Worm (Caenorhabditis elegans) whole organism, midembryonic: ENCODE results near the gene F41G4.7.
"Not testable (repeated sequence)": the region's sequence is repeated elsewhere in the genome, so short reads cannot be mapped to it uniquely, and the experiment has no call there.

Experiments used
- T22C8.4 ChIP-seq: fragments of 200-800 bp; sonication (Bioruptor generic); IDR thresholded peaks from 2 replicates; pipeline ENCODE4 v1.3.6; 2022; ENCODE audit warnings: missing genetic modification characterization, missing compliant biosample characterization
- cog-1 ChIP-seq: sonication (generic microtip); optimal IDR thresholded peaks from 2 replicates; lab custom pipeline; 2016; ENCODE audit warnings: missing genetic modification characterization, missing compliant biosample characterization
- flt-1 ChIP-seq: fragments of 200-800 bp; sonication (Bioruptor generic); IDR thresholded peaks from 2 replicates; pipeline ENCODE4 v1.3.6; 2022; ENCODE audit warnings: missing genetic modification characterization, missing compliant biosample characterization
- klf-2 ChIP-seq: fragments of 200-800 bp; sonication (Bioruptor generic); conservative IDR thresholded peaks from 2 replicates; pipeline ENCODE4 v1.3.6; 2022; ENCODE audit warnings: missing genetic modification reagents, missing genetic modification characterization, missing compliant biosample characterization
- med-1 ChIP-seq: sonication (generic microtip); optimal IDR thresholded peaks from 2 replicates; lab custom pipeline; 2017; ENCODE audit warnings: missing genetic modification characterization, mild to moderate bottlenecking, missing compliant biosample characterization, antibody characterized with exemption, missing genetic modification reagents; ENCODE audit not compliant: insufficient read depth
- ref-1 ChIP-seq: fragments of 200-800 bp; sonication (Bioruptor generic); conservative IDR thresholded peaks from 2 replicates; pipeline ENCODE4 v1.3.6; 2022; ENCODE audit warnings: missing genetic modification reagents, missing genetic modification characterization, missing compliant biosample characterization
- tab-1 ChIP-seq: fragments of 200-800 bp; sonication (Bioruptor generic); IDR thresholded peaks from 2 replicates; pipeline ENCODE4 v1.3.6; 2022; ENCODE audit warnings: missing genetic modification characterization, missing compliant biosample characterization
- ztf-23 ChIP-seq: fragments of 200-800 bp; sonication (Bioruptor generic); IDR thresholded peaks from 2 replicates; pipeline ENCODE4 v1.3.6; 2022; ENCODE audit warnings: missing genetic modification reagents, missing genetic modification characterization, missing compliant biosample characterization
- ztf-29 ChIP-seq: fragments of 200-800 bp; sonication (Bioruptor generic); IDR thresholded peaks from 2 replicates; pipeline ENCODE4 v1.3.6; 2022; ENCODE audit warnings: missing genetic modification reagents, missing genetic modification characterization, missing compliant biosample characterization

F41G4.7 gene

DNA sequence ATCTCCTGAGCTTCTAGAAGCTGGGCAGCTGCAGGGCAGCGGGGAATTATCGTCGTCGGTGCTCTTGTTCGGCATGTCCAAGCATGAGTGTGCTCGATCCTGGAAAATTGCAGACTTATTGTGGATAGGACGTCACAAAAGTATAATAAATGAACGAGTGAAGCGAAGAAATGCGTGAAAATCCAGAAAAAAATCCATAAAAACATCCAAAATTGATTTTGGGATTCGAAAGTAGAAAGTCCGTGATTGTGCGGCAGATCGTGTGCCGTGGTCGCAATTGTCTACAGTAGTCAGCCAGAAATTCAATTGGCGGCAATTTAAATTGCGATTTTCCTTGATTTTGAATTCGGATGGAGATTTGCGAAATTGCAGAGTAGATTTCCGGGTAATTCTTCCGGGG, at the start of gene F41G4.7:
Gene F41G4.7 (minus strand): TSS at position 101 of the 400 bp plus-strand sequence.
- TF ChIP-seq ref-1 (GFP tag; lab: Robert Waterston, UW): no peak
- no peak for TF ChIP-seq med-1
- no peak for TF ChIP-seq flt-1 (GFP tag; lab: Robert Waterston, UW)
- no peak for TF ChIP-seq tab-1
- TF ChIP-seq klf-2 (GFP tag; lab: Robert Waterston, UW): no peak
- no peak for TF ChIP-seq ztf-23 (GFP tag; lab: Robert Waterston, UW)
- no peak for TF ChIP-seq T22C8.4 (GFP tag; lab: Robert Waterston, UW)
- TF ChIP-seq ztf-29 (GFP tag; lab: Robert Waterston, UW): no peak
- no peak for TF ChIP-seq cog-1

- no peak for TF ChIP-seq ztf-23 (GFP tag; lab: Robert Waterston, UW)
- no peak for TF ChIP-seq flt-1 (GFP tag; lab: Robert Waterston, UW)
- TF ChIP-seq ref-1 (GFP tag; lab: Robert Waterston, UW): no peak
- TF ChIP-seq ztf-29 (GFP tag; lab: Robert Waterston, UW): no peak
- TF ChIP-seq med-1: no peak
- no peak for TF ChIP-seq klf-2 (GFP tag; lab: Robert Waterston, UW)
- TF ChIP-seq tab-1: no peak
- no peak for TF ChIP-seq T22C8.4 (GFP tag; lab: Robert Waterston, UW)
- no peak for TF ChIP-seq cog-1
These were observed 47.9 kb upstream of the F41G4.7 start for ce11 chrX:16884075-16884474.

- TF ChIP-seq klf-2, ztf-23, flt-1 (GFP tag; lab: Robert Waterston, UW): not testable (repeated sequence)
These were observed 47.2 kb upstream of the F41G4.7 start, which contains the start of gene Y13C8A.1 for ce11 chrX:16883426-16883825. TSS of gene Y13C8A.1 (plus strand) at chrX:16883726.

- TF ChIP-seq ztf-29 (GFP tag; lab: Robert Waterston, UW): no peak
- TF ChIP-seq klf-2 (GFP tag; lab: Robert Waterston, UW): no peak
- TF ChIP-seq ref-1 (GFP tag; lab: Robert Waterston, UW): no peak
- TF ChIP-seq cog-1: no peak
- TF ChIP-seq flt-1 (GFP tag; lab: Robert Waterston, UW): no peak
- no peak for TF ChIP-seq tab-1
- no peak for TF ChIP-seq med-1
- TF ChIP-seq ztf-23 (GFP tag; lab: Robert Waterston, UW): no peak
These were observed 44.2 kb upstream of the F41G4.7 start, which contains the start of gene acs-9 for ce11 chrX:16880426-16880825. TSS of gene acs-9 (minus strand) at chrX:16880526.

DNA sequence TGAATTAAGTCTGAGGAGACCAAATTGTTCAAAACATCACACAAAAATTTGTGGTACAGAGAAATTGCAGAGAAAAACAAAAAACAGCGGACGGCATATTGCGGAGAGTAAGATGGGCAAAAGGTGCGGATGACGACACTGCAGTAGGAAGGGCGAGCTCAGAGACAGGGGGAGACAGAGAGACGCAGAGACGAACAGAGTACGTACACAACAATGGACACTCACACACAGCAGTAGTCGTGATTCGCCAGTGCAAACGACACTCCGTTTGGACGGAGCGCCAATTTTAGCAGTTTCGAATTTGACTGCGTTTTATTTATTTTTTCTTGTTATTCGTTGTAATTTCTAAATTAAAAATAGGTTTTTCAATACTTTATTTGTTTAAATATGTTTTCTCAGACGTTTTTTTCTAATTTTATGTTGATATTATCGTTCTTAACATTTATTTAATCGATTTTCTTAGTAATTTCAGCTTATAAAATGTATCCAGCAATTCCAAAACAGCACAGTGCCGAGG, 36.3 kb upstream of the F41G4.7 start, which contains the start of gene T20F7.1:
Gene T20F7.1 (plus strand): TSS at position 467 of the 517 bp plus-strand sequence.
- TF ChIP-seq T22C8.4 (GFP tag; lab: Robert Waterston, UW): no peak
- TF ChIP-seq tab-1: no peak
- TF ChIP-seq ztf-23 (GFP tag; lab: Robert Waterston, UW): no peak
- no peak for TF ChIP-seq cog-1
- no peak for TF ChIP-seq ref-1 (GFP tag; lab: Robert Waterston, UW)
- no peak for TF ChIP-seq ztf-29 (GFP tag; lab: Robert Waterston, UW)
- TF ChIP-seq med-1: no peak
- TF ChIP-seq flt-1 (GFP tag; lab: Robert Waterston, UW): no peak
- TF ChIP-seq klf-2 (GFP tag; lab: Robert Waterston, UW): no peak

DNA sequence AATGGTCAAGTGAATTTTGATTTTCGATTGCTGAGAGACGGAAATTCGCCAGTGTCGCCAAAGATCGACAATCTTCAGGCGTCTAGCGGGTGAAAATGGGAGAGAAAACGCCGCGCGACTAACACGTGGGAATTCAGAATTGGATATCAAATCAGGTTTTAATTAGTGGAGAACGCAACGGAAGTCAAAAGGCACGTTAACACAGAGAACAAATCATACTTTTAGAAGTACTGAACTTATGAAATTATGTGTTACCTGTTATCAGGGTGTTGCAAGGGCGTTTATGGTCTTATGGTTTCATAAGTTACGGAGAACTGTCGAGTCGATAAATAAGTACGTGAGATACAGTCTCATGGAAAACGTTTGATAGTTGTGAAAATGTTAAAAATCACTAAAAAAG, 35.2 kb upstream of the F41G4.7 start:
- TF ChIP-seq med-1: no peak
- TF ChIP-seq ref-1 (GFP tag; lab: Robert Waterston, UW): no peak
- no peak for TF ChIP-seq ztf-23 (GFP tag; lab: Robert Waterston, UW)
- no peak for TF ChIP-seq tab-1
- no peak for TF ChIP-seq klf-2 (GFP tag; lab: Robert Waterston, UW)
- TF ChIP-seq ztf-29 (GFP tag; lab: Robert Waterston, UW): no peak
- no peak for TF ChIP-seq cog-1

DNA sequence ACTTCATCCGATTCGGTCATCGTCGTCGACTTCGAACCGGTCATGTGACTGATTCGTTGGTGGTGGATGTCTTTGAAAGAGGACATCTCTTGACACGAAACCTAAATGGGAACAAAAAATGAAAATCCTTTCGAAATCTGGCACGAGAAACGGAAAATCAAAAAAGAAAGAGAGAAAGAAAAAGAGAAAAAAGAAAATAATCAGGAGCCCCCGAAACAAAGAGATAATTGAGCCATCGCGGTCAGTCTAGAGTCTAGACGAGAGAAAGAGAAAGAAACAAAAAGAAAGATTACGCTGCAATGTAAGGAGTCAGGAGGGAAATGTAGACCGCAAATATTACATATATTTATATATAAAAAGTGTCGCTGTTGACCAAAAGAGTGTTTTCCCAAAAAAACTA, 32.7 kb upstream of the F41G4.7 start, which contains the start of gene aakg-2:
Gene aakg-2 (minus strand): TSS at position 101 of the 400 bp plus-strand sequence.
- TF ChIP-seq flt-1 (GFP tag; lab: Robert Waterston, UW) (no peak), ztf-23 (GFP tag; lab: Robert Waterston, UW) (no peak), ztf-29 (GFP tag; lab: Robert Waterston, UW) (no peak), ref-1 (GFP tag; lab: Robert Waterston, UW) (no peak)

DNA sequence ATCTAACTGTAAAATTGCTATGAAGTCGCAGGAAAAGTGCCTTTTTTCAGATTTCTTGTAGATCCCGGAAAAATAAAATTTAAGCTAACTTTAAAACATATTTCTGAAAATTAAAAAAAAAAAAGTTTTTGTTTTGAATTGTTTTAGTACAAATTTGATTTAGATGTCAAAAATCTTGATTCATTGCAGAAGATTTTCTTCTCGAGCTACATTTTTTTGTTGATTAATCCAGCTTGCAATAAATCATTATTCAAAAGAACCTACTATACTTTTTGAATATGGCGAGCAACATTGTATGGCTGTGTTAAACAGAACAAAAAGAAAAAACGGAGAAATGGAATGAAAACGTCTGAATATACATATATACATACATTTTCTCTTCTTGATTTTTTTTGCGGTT, 29.5 kb upstream of the F41G4.7 start:
- TF ChIP-seq tab-1 (no peak), T22C8.4 (GFP tag; lab: Robert Waterston, UW) (no peak), ztf-29 (GFP tag; lab: Robert Waterston, UW) (no peak), med-1 (no peak), klf-2 (GFP tag; lab: Robert Waterston, UW) (no peak), ztf-23 (GFP tag; lab: Robert Waterston, UW) (no peak), cog-1 (no peak), flt-1 (GFP tag; lab: Robert Waterston, UW) (no peak), ref-1 (GFP tag; lab: Robert Waterston, UW) (no peak)

DNA sequence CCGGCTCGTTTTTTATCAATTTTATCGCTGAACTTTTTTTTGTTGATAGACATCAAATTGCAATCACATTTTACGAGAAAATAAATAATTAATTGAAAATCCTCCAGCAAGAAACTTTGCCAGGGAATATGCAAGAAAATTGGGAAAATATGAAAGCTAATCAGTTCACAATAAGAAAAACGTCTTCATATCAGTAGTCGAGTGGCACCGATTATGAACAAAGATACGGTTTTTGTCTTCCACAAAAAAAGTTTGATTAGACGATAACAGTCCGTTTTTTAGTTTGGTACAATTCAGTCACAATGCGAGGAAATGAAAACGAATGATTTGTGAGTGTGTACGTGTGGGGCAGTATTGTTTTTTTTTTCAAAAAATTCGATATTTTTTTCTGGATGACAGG, 28.8 kb upstream of the F41G4.7 start:
- TF ChIP-seq flt-1 (GFP tag; lab: Robert Waterston, UW) (no peak), ztf-23 (GFP tag; lab: Robert Waterston, UW) (no peak), ref-1 (GFP tag; lab: Robert Waterston, UW) (no peak), med-1 (no peak), T22C8.4 (GFP tag; lab: Robert Waterston, UW) (no peak), tab-1 (no peak)

- no peak for TF ChIP-seq T22C8.4 (GFP tag; lab: Robert Waterston, UW)
- no peak for TF ChIP-seq flt-1 (GFP tag; lab: Robert Waterston, UW)
- no peak for TF ChIP-seq med-1
- TF ChIP-seq ztf-23 (GFP tag; lab: Robert Waterston, UW): no peak
- TF ChIP-seq cog-1: no peak
- no peak for TF ChIP-seq tab-1
- no peak for TF ChIP-seq ref-1 (GFP tag; lab: Robert Waterston, UW)
- no peak for TF ChIP-seq ztf-29 (GFP tag; lab: Robert Waterston, UW)
- no peak for TF ChIP-seq klf-2 (GFP tag; lab: Robert Waterston, UW)
These were observed 27.1 kb upstream of the F41G4.7 start for ce11 chrX:16863320-16863719.
